Worm (Caenorhabditis elegans) whole organism, midembryonic: Measurements from ENCODE around the gene T22G5.1.

Experiments
- T22C8.4 ChIP-seq: fragments of 200-800 bp; sonication (Bioruptor generic); IDR thresholded peaks from 2 replicates; pipeline ENCODE4 v1.3.6; 2022; ENCODE audit warnings: missing genetic modification characterization, missing compliant biosample characterization
- cog-1 ChIP-seq: sonication (generic microtip); optimal IDR thresholded peaks from 2 replicates; lab custom pipeline; 2016; ENCODE audit warnings: missing genetic modification characterization, missing compliant biosample characterization
- flt-1 ChIP-seq: fragments of 200-800 bp; sonication (Bioruptor generic); IDR thresholded peaks from 2 replicates; pipeline ENCODE4 v1.3.6; 2022; ENCODE audit warnings: missing genetic modification characterization, missing compliant biosample characterization
- klf-2 ChIP-seq: fragments of 200-800 bp; sonication (Bioruptor generic); conservative IDR thresholded peaks from 2 replicates; pipeline ENCODE4 v1.3.6; 2022; ENCODE audit warnings: missing genetic modification reagents, missing genetic modification characterization, missing compliant biosample characterization
- med-1 ChIP-seq: sonication (generic microtip); optimal IDR thresholded peaks from 2 replicates; lab custom pipeline; 2017; ENCODE audit warnings: missing genetic modification characterization, mild to moderate bottlenecking, missing compliant biosample characterization, antibody characterized with exemption, missing genetic modification reagents; ENCODE audit not compliant: insufficient read depth
- ref-1 ChIP-seq: fragments of 200-800 bp; sonication (Bioruptor generic); conservative IDR thresholded peaks from 2 replicates; pipeline ENCODE4 v1.3.6; 2022; ENCODE audit warnings: missing genetic modification reagents, missing genetic modification characterization, missing compliant biosample characterization
- tab-1 ChIP-seq: fragments of 200-800 bp; sonication (Bioruptor generic); IDR thresholded peaks from 2 replicates; pipeline ENCODE4 v1.3.6; 2022; ENCODE audit warnings: missing genetic modification characterization, missing compliant biosample characterization
- ztf-23 ChIP-seq: fragments of 200-800 bp; sonication (Bioruptor generic); IDR thresholded peaks from 2 replicates; pipeline ENCODE4 v1.3.6; 2022; ENCODE audit warnings: missing genetic modification reagents, missing genetic modification characterization, missing compliant biosample characterization
- ztf-29 ChIP-seq: fragments of 200-800 bp; sonication (Bioruptor generic); IDR thresholded peaks from 2 replicates; pipeline ENCODE4 v1.3.6; 2022; ENCODE audit warnings: missing genetic modification reagents, missing genetic modification characterization, missing compliant biosample characterization

The T22G5.1 gene

ce11 chrV:13850170-13850569, 26.5 kb upstream of the T22G5.1 start, which contains the start of gene hpx-2:
TSS of gene hpx-2 (plus strand) at chrV:13850470.
- TF ChIP-seq ztf-29 (GFP tag; lab: Robert Waterston, UW): no peak
- no peak for TF ChIP-seq flt-1
- no peak for TF ChIP-seq cog-1 (tag; lab: Kevin White, UChicago)
- TF ChIP-seq ztf-23 (GFP tag; lab: Robert Waterston, UW): no peak
- no peak for TF ChIP-seq klf-2
- no peak for TF ChIP-seq tab-1 (GFP tag; lab: Robert Waterston, UW)
- TF ChIP-seq med-1: no peak
- TF ChIP-seq ref-1: no peak
- TF ChIP-seq T22C8.4 (GFP tag; lab: Robert Waterston, UW): no peak

ce11 chrV:13854306-13854705, 22.3 kb upstream of the T22G5.1 start, which contains the start of gene ttr-21:
TSS of gene ttr-21 (minus strand) at chrV:13854405.
- TF ChIP-seq ref-1: no peak
- no peak for TF ChIP-seq ztf-23 (GFP tag; lab: Robert Waterston, UW)
- no peak for TF ChIP-seq ztf-29 (GFP tag; lab: Robert Waterston, UW)
- TF ChIP-seq T22C8.4 (GFP tag; lab: Robert Waterston, UW): no peak
- no peak for TF ChIP-seq tab-1 (GFP tag; lab: Robert Waterston, UW)
- no peak for TF ChIP-seq med-1
- no peak for TF ChIP-seq flt-1
- TF ChIP-seq cog-1 (tag; lab: Kevin White, UChicago): no peak
- no peak for TF ChIP-seq klf-2

- TF ChIP-seq med-1 (no peak), ztf-29 (GFP tag; lab: Robert Waterston, UW) (no peak)
Measured at ce11 chrV:13856376-13856775, 20.3 kb upstream of the T22G5.1 start, which contains the start of gene srx-134. TSS of gene srx-134 (minus strand) at chrV:13856476.

ce11 chrV:13857132-13857531, 19.5 kb upstream of the T22G5.1 start, which contains the start of gene srx-136:
TSS of gene srx-136 (plus strand) at chrV:13857432.
- TF ChIP-seq ztf-29 (GFP tag; lab: Robert Waterston, UW) (no peak), T22C8.4 (GFP tag; lab: Robert Waterston, UW) (no peak), ref-1 (no peak), klf-2 (no peak), ztf-23 (GFP tag; lab: Robert Waterston, UW) (no peak), flt-1 (no peak), cog-1 (tag; lab: Kevin White, UChicago) (no peak), tab-1 (GFP tag; lab: Robert Waterston, UW) (no peak), med-1 (no peak)

- TF ChIP-seq cog-1 (tag; lab: Kevin White, UChicago) (no peak), med-1 (no peak), ztf-29 (GFP tag; lab: Robert Waterston, UW) (no peak), ref-1 (no peak), tab-1 (GFP tag; lab: Robert Waterston, UW) (no peak), klf-2 (no peak), flt-1 (no peak), ztf-23 (GFP tag; lab: Robert Waterston, UW) (no peak), T22C8.4 (GFP tag; lab: Robert Waterston, UW) (no peak)
Measured at ce11 chrV:13858906-13859305, 17.7 kb upstream of the T22G5.1 start, which contains the start of gene srx-135. TSS of gene srx-135 (plus strand) at chrV:13859206.

- TF ChIP-seq ztf-29 (GFP tag; lab: Robert Waterston, UW) (no peak), tab-1 (GFP tag; lab: Robert Waterston, UW) (no peak), ref-1 (no peak), cog-1 (tag; lab: Kevin White, UChicago) (no peak), ztf-23 (GFP tag; lab: Robert Waterston, UW) (no peak), med-1 (no peak), T22C8.4 (GFP tag; lab: Robert Waterston, UW) (no peak), klf-2 (no peak), flt-1 (no peak)
Measured at ce11 chrV:13862505-13862904, 14.1 kb upstream of the T22G5.1 start, which contains the start of gene srx-137. TSS of gene srx-137 (plus strand) at chrV:13862805.

ce11 chrV:13863700-13864099, 12.9 kb upstream of the T22G5.1 start:
- TF ChIP-seq med-1 (no peak), cog-1 (tag; lab: Kevin White, UChicago) (no peak), ztf-29 (GFP tag; lab: Robert Waterston, UW) (no peak), ref-1 (no peak), T22C8.4 (GFP tag; lab: Robert Waterston, UW) (no peak)

ce11 chrV:13866353-13866752, 10.3 kb upstream of the T22G5.1 start, which contains the start of gene nhr-175:
TSS of gene nhr-175 (plus strand) at chrV:13866691.
- TF ChIP-seq ztf-23 (GFP tag; lab: Robert Waterston, UW) (no peak), klf-2 (no peak), flt-1 (no peak), T22C8.4 (GFP tag; lab: Robert Waterston, UW) (no peak), cog-1 (tag; lab: Kevin White, UChicago) (no peak), tab-1 (GFP tag; lab: Robert Waterston, UW) (no peak), med-1 (no peak), ref-1 (no peak), ztf-29 (GFP tag; lab: Robert Waterston, UW) (no peak)

ce11 chrV:13869551-13869950, 7.1 kb upstream of the T22G5.1 start:
- TF ChIP-seq ztf-23 (GFP tag; lab: Robert Waterston, UW): no peak

- TF ChIP-seq T22C8.4 (GFP tag; lab: Robert Waterston, UW) (no peak), tab-1 (GFP tag; lab: Robert Waterston, UW) (no peak), flt-1 (no peak), klf-2 (no peak), cog-1 (tag; lab: Kevin White, UChicago) (no peak), ztf-23 (GFP tag; lab: Robert Waterston, UW) (no peak), ref-1 (no peak), med-1 (no peak), ztf-29 (GFP tag; lab: Robert Waterston, UW) (no peak)
Measured at ce11 chrV:13872895-13873294, 3.7 kb upstream of the T22G5.1 start, which contains the start of gene cpt-5. TSS of gene cpt-5 (plus strand) at chrV:13873195.

ce11 chrV:13873323-13873722, 3.3 kb upstream of the T22G5.1 start:
- no peak for TF ChIP-seq med-1
- no peak for TF ChIP-seq T22C8.4 (GFP tag; lab: Robert Waterston, UW)
- TF ChIP-seq klf-2: no peak
- TF ChIP-seq cog-1 (tag; lab: Kevin White, UChicago): no peak
- no peak for TF ChIP-seq ztf-23 (GFP tag; lab: Robert Waterston, UW)
- TF ChIP-seq tab-1 (GFP tag; lab: Robert Waterston, UW): no peak
